Fruit fly (Drosophila melanogaster): ENCODE measurements around the gene wb.

- no peak for TF ChIP-seq CG8478 (optimal IDR thresholded peaks at IDR 0.05)
- no peak for TF ChIP-seq CTCF (optimal IDR thresholded peaks at IDR 0.05)
Measured at dm6 chr2L:14319005-14319404, 56.2 kb downstream of the wb start.
